Worm (Caenorhabditis elegans): ENCODE measurements around the gene fis-1.

fis-1 gene

ce11 chrII:6754671-6755224 lies at the start of gene fis-1, which contains the start of gene srx-95:
Gene fis-1 (plus strand): TSS chrII:6755174.
Gene srx-95 (minus strand): TSS chrII:6754771.
- TF ChIP-seq daf-19 (GFP tag; conservative IDR thresholded peaks at IDR 0.05) (no peak), dmd-9 (GFP tag; IDR thresholded peaks at IDR 0.05) (no peak), fkh-10 (GFP tag; optimal IDR thresholded peaks at IDR 0.05) (no peak), nhr-28 (tag; optimal IDR thresholded peaks at IDR 0.05) (no peak), skn-1 (tag; optimal IDR thresholded peaks at IDR 0.05) (no peak), nhr-10 (tag; optimal IDR thresholded peaks at IDR 0.05) (no peak), ztf-7 (tag; optimal IDR thresholded peaks at IDR 0.05) (no peak), snpc-1.2 (GFP tag; IDR thresholded peaks at IDR 0.05) (no peak), daf-12 (tag; optimal IDR thresholded peaks at IDR 0.05) (no peak), D1046.2 (GFP tag; IDR thresholded peaks at IDR 0.05) (no peak), madf-9 (GFP tag; conservative IDR thresholded peaks at IDR 0.05) (no peak), F44E2.7 (GFP tag; IDR thresholded peaks at IDR 0.05) (no peak), mxl-2 (GFP tag; conservative IDR thresholded peaks at IDR 0.05) (no peak), hlh-30 (tag; optimal IDR thresholded peaks at IDR 0.05; ENCODE audit: insufficient read depth) (no peak), mep-1 (tag; optimal IDR thresholded peaks at IDR 0.05) (no peak), zip-2 (tag; optimal IDR thresholded peaks at IDR 0.05) (no peak), tra-1 (GFP tag; IDR thresholded peaks at IDR 0.05) (no peak)

ce11 chrII:6705593-6706228 lies 49.3 kb upstream of the fis-1 start, which contains the start of gene rpy-1:
Gene rpy-1 (minus strand): TSS chrII:6705643.
- TF ChIP-seq fkh-10 (GFP tag; optimal IDR thresholded peaks at IDR 0.05) (no peak), lin-13 (GFP tag; optimal IDR thresholded peaks at IDR 0.05) (no peak), unc-62 (GFP tag; optimal IDR thresholded peaks at IDR 0.05 in 1 of 2) (peak in 1 of 2 experiments; percentile 97), unc-62 (tag; optimal IDR thresholded peaks at IDR 0.05) (no peak), ces-1 (GFP tag; optimal IDR thresholded peaks at IDR 0.05) (no peak), madf-9 (GFP tag; conservative IDR thresholded peaks at IDR 0.05) (no peak), ceh-20 (GFP tag; IDR thresholded peaks at IDR 0.05) (0 out of 2 replicates have a peak, but pooled peaks have one; percentile 28), pqm-1 (tag; optimal IDR thresholded peaks at IDR 0.05) (no peak), lin-15B (tag; optimal IDR thresholded peaks at IDR 0.05) (no peak), hif-1 (tag; optimal IDR thresholded peaks at IDR 0.05) (no peak), lin-1 (GFP tag; IDR thresholded peaks at IDR 0.05) (no peak), hlh-30 (tag; optimal IDR thresholded peaks at IDR 0.05; ENCODE audit: insufficient read depth) (peak; percentile 20), zfp-2 (tag; optimal IDR thresholded peaks at IDR 0.05) (no peak), arid-1 (GFP tag; conservative IDR thresholded peaks at IDR 0.05) (no peak), lsy-2 (tag; optimal IDR thresholded peaks at IDR 0.05) (peak in 1 of 2 experiments; percentile 29), mdl-1 (tag; optimal IDR thresholded peaks at IDR 0.05) (no peak), fos-1 (tag; optimal IDR thresholded peaks at IDR 0.05) (no peak), unc-130 (GFP tag; optimal IDR thresholded peaks at IDR 0.05) (no peak), zag-1 (tag; optimal IDR thresholded peaks at IDR 0.05) (no peak), spr-3 (GFP tag; optimal IDR thresholded peaks at IDR 0.05) (no peak), daf-16 (GFP tag; optimal IDR thresholded peaks at IDR 0.05) (peak in 1 of 2 experiments; percentile 87), daf-16 (tag; optimal IDR thresholded peaks at IDR 0.05) (no peak), hlh-11 (tag; optimal IDR thresholded peaks at IDR 0.05) (peak; percentile 9), tra-1 (GFP tag; IDR thresholded peaks at IDR 0.05) (no peak), T26A8.4 (GFP tag; IDR thresholded peaks at IDR 0.05) (no peak), sdz-12 (GFP tag; optimal IDR thresholded peaks at IDR 0.05) (no peak), mxl-2 (GFP tag; conservative IDR thresholded peaks at IDR 0.05) (no peak), nhr-11 (tag; optimal IDR thresholded peaks at IDR 0.05) (peak; percentile 43), zip-11 (GFP tag; IDR thresholded peaks at IDR 0.05) (no peak), aly-2 (tag; optimal IDR thresholded peaks at IDR 0.05) (no peak), pha-4 (GFP tag; IDR thresholded peaks at IDR 0.05) (no peak), pha-4 (tag; optimal IDR thresholded peaks at IDR 0.05) (no peak), nhr-102 (tag; optimal IDR thresholded peaks at IDR 0.05) (no peak), daf-12 (tag; optimal IDR thresholded peaks at IDR 0.05) (no peak), ceh-28 (tag; optimal IDR thresholded peaks at IDR 0.05) (no peak), hmg-1.1 (GFP tag; IDR thresholded peaks at IDR 0.05) (no peak), set-16 (GFP tag; IDR thresholded peaks at IDR 0.05) (no peak), attf-4 (tag; optimal IDR thresholded peaks at IDR 0.05) (no peak), aha-1 (tag) (no peak)

Data from whole organism, L4 larva.